Worm (Caenorhabditis elegans) whole organism, L3 larva: ENCODE data around the gene str-175.

Experiments used
- R02D3.7 ChIP-seq: fragments of 150-350 bp; optimal IDR thresholded peaks from 2 replicates; lab custom pipeline; 2014; ENCODE audit warnings: missing biosample characterization, missing genetic modification characterization
- ZK546.5 ChIP-seq: sonication (generic microtip); optimal IDR thresholded peaks from 2 replicates; lab custom pipeline; 2017; ENCODE audit warnings: missing biosample characterization, missing genetic modification characterization
- aly-2 ChIP-seq: fragments of 150-350 bp; optimal IDR thresholded peaks from 2 replicates; lab custom pipeline; 2014; ENCODE audit warnings: missing biosample characterization, missing genetic modification characterization
- ama-1 ChIP-seq: fragments of 150-350 bp; optimal IDR thresholded peaks from 2 replicates; lab custom pipeline; 2018
- ceh-16 ChIP-seq: sonication (generic microtip); optimal IDR thresholded peaks from 2 replicates; lab custom pipeline; 2017; ENCODE audit warnings: missing biosample characterization, missing genetic modification characterization
- ceh-82 ChIP-seq: fragments of 150-350 bp; optimal IDR thresholded peaks from 2 replicates; lab custom pipeline; 2014; ENCODE audit warnings: missing biosample characterization, missing genetic modification characterization
- ceh-9 ChIP-seq: sonication (generic microtip); optimal IDR thresholded peaks from 2 replicates; lab custom pipeline; 2018; ENCODE audit warnings: missing biosample characterization, missing genetic modification characterization
- daf-12 ChIP-seq: fragments of 150-350 bp; optimal IDR thresholded peaks from 2 replicates; lab custom pipeline; 2014; ENCODE audit warnings: missing biosample characterization, missing genetic modification reagents, missing genetic modification characterization
- egl-27 ChIP-seq: sonication (generic microtip); optimal IDR thresholded peaks from 4 replicates; lab custom pipeline; 2017; ENCODE audit warnings: missing biosample characterization, missing genetic modification reagents, missing genetic modification characterization
- egl-5 ChIP-seq: fragments of 150-350 bp; optimal IDR thresholded peaks from 2 replicates; lab custom pipeline; 2017; ENCODE audit warnings: missing biosample characterization, missing genetic modification reagents, missing genetic modification characterization, inconsistent platforms
- elt-1 ChIP-seq: fragments of 150-350 bp; optimal IDR thresholded peaks from 2 replicates; lab custom pipeline; 2014; ENCODE audit warnings: missing biosample characterization, missing genetic modification characterization
- elt-2 ChIP-seq: sonication (generic microtip); optimal IDR thresholded peaks from 2 replicates; lab custom pipeline; 2016; ENCODE audit warnings: missing genetic modification reagents, mild to moderate bottlenecking, missing genetic modification characterization, missing compliant biosample characterization
- elt-3 ChIP-seq, 3 experiments: fragments of 150-350 bp in 1 of 3; sonication (generic microtip) in 2 of 3; optimal IDR thresholded peaks; 2 replicates in 2 of 3; 4 replicates in 1 of 3; lab custom pipeline; 2014 to 2017; ENCODE audit warnings: missing biosample characterization in 3 of 3, missing genetic modification characterization in 3 of 3
- eor-1 ChIP-seq, 2 experiments: fragments of 150-350 bp; optimal IDR thresholded peaks; 2 replicates each; lab custom pipeline; 2014 to 2018; ENCODE audit warnings: missing biosample characterization in 2 of 2, missing genetic modification characterization in 2 of 2
- fkh-10 ChIP-seq: sonication (generic microtip); optimal IDR thresholded peaks from 2 replicates; lab custom pipeline; 2017; ENCODE audit warnings: missing biosample characterization, missing genetic modification reagents, missing genetic modification characterization
- fkh-2 ChIP-seq: fragments of 150-350 bp; optimal IDR thresholded peaks from 2 replicates; lab custom pipeline; 2014; ENCODE audit warnings: missing biosample characterization, missing genetic modification reagents, missing genetic modification characterization
- fos-1 ChIP-seq: fragments of 150-350 bp; optimal IDR thresholded peaks from 2 replicates; lab custom pipeline; 2014; ENCODE audit warnings: missing biosample characterization, missing genetic modification characterization
- hmg-11 ChIP-seq: sonication (generic microtip); optimal IDR thresholded peaks from 2 replicates; lab custom pipeline; 2016; ENCODE audit warnings: missing genetic modification characterization, missing compliant biosample characterization
- jun-1 ChIP-seq: fragments of 150-350 bp; optimal IDR thresholded peaks from 2 replicates; lab custom pipeline; 2014; ENCODE audit warnings: missing biosample characterization, missing genetic modification reagents, missing genetic modification characterization
- lin-15B ChIP-seq: fragments of 150-350 bp; optimal IDR thresholded peaks from 2 replicates; lab custom pipeline; 2014; ENCODE audit warnings: missing biosample characterization, missing genetic modification characterization
- lin-39 ChIP-seq: fragments of 150-350 bp; optimal IDR thresholded peaks from 2 replicates; lab custom pipeline; 2018; ENCODE audit warnings: missing biosample characterization, missing genetic modification reagents, missing genetic modification characterization
- lsy-12 ChIP-seq: sonication (generic microtip); optimal IDR thresholded peaks from 2 replicates; lab custom pipeline; 2016; ENCODE audit warnings: mild to moderate bottlenecking, missing genetic modification characterization, missing compliant biosample characterization
- mdl-1 ChIP-seq: fragments of 150-350 bp; optimal IDR thresholded peaks from 2 replicates; lab custom pipeline; 2014; ENCODE audit warnings: missing biosample characterization, missing genetic modification characterization
- mml-1 ChIP-seq: fragments of 150-350 bp; sonication (generic microtip); optimal IDR thresholded peaks from 3 replicates; lab custom pipeline; 2014; ENCODE audit warnings: missing biosample characterization, missing genetic modification characterization
- nfya-1 ChIP-seq: sonication (generic microtip); optimal IDR thresholded peaks from 2 replicates; lab custom pipeline; 2017; ENCODE audit warnings: missing genetic modification characterization, mild to moderate bottlenecking, missing compliant biosample characterization, antibody characterized with exemption, moderate library complexity; ENCODE audit not compliant: insufficient read depth
- nhr-11 ChIP-seq: fragments of 150-350 bp; optimal IDR thresholded peaks from 2 replicates; lab custom pipeline; 2014; ENCODE audit warnings: missing biosample characterization, missing genetic modification characterization
- nhr-23 ChIP-seq: fragments of 150-350 bp; optimal IDR thresholded peaks from 2 replicates; lab custom pipeline; 2014; ENCODE audit warnings: missing biosample characterization, missing genetic modification reagents, missing genetic modification characterization
- nhr-237 ChIP-seq: fragments of 150-350 bp; optimal IDR thresholded peaks from 2 replicates; lab custom pipeline; 2014; ENCODE audit warnings: missing biosample characterization, missing genetic modification characterization
- nhr-25 ChIP-seq: sonication (generic microtip); optimal IDR thresholded peaks from 2 replicates; lab custom pipeline; 2017; ENCODE audit warnings: missing biosample characterization, missing genetic modification characterization
- nhr-43 ChIP-seq: sonication (generic microtip); optimal IDR thresholded peaks from 2 replicates; lab custom pipeline; 2016; ENCODE audit warnings: mild to moderate bottlenecking, missing genetic modification characterization, missing compliant biosample characterization; ENCODE audit not compliant: poor library complexity, severe bottlenecking
- nhr-76 ChIP-seq: fragments of 150-350 bp; sonication (generic microtip); optimal IDR thresholded peaks from 5 replicates; lab custom pipeline; 2014; ENCODE audit warnings: missing biosample characterization, missing genetic modification characterization
- nhr-77 ChIP-seq: fragments of 150-350 bp; optimal IDR thresholded peaks from 2 replicates; lab custom pipeline; 2014; ENCODE audit warnings: missing biosample characterization, missing genetic modification characterization
- pqm-1 ChIP-seq: fragments of 150-350 bp; optimal IDR thresholded peaks from 2 replicates; lab custom pipeline; 2017; ENCODE audit warnings: missing biosample characterization, missing genetic modification characterization, inconsistent platforms
- skn-1 ChIP-seq: fragments of 150-350 bp; optimal IDR thresholded peaks from 2 replicates; lab custom pipeline; 2014; ENCODE audit warnings: missing biosample characterization, missing genetic modification characterization
- snpc-4 ChIP-seq: fragments of 150-350 bp; optimal IDR thresholded peaks from 2 replicates; lab custom pipeline; 2014; ENCODE audit warnings: missing biosample characterization, missing genetic modification characterization
- tbx-2 ChIP-seq: sonication (generic microtip); optimal IDR thresholded peaks from 2 replicates; lab custom pipeline; 2016; ENCODE audit warnings: mild to moderate bottlenecking, missing genetic modification characterization, missing compliant biosample characterization
- unc-39 ChIP-seq: sonication (generic microtip); optimal IDR thresholded peaks from 4 replicates; lab custom pipeline; 2017; ENCODE audit warnings: missing biosample characterization, missing genetic modification characterization
- unc-62 ChIP-seq: fragments of 150-350 bp; sonication (generic microtip); optimal IDR thresholded peaks from 4 replicates; lab custom pipeline; 2014; ENCODE audit warnings: missing biosample characterization, missing genetic modification reagents, missing genetic modification characterization
- ztf-4 ChIP-seq: fragments of 150-350 bp; optimal IDR thresholded peaks from 2 replicates; lab custom pipeline; 2014; ENCODE audit warnings: missing biosample characterization, missing genetic modification characterization

Gene str-175

ce11 chrIV:4883984-4884383 lies 13.5 kb upstream of the str-175 start, which contains the start of gene str-166:
Gene str-166 (plus strand): TSS chrIV:4884284.
- TF ChIP-seq nhr-25 (tag; lab: Kevin White, UChicago) (no peak), jun-1 (tag; lab: Kevin White, UChicago) (no peak), daf-12 (tag; lab: Kevin White, UChicago) (no peak), ceh-82 (tag; lab: Kevin White, UChicago) (no peak), nhr-237 (tag; lab: Kevin White, UChicago) (no peak), nhr-11 (no peak), mml-1 (no peak), fkh-2 (no peak), nhr-76 (no peak)
- TF ChIP-seq, all 47 proteins: peak for 0

- TF ChIP-seq lsy-12 (tag; lab: Kevin White, UChicago) (no peak), tbx-2 (tag; lab: Kevin White, UChicago) (no peak), lin-39 (tag; lab: Kevin White, UChicago) (peak; percentile 7), ceh-9 (tag; lab: Kevin White, UChicago) (no peak), unc-62 (GFP tag; lab: Kevin White, UChicago) (peak; percentile 68), snpc-4 (peak; percentile 98), ZK546.5 (tag; lab: Kevin White, UChicago) (no peak), nhr-25 (tag; lab: Kevin White, UChicago) (peak; percentile 83), ama-1 (lab: Kevin White, UChicago) (peak; percentile 88), nfya-1 (tag; lab: Kevin White, UChicago) (peak; percentile 70), nhr-77 (no peak), fos-1 (no peak), daf-12 (tag; lab: Kevin White, UChicago) (no peak), elt-2 (tag; lab: Kevin White, UChicago) (no peak), ztf-4 (no peak), aly-2 (tag; lab: Kevin White, UChicago) (no peak), R02D3.7 (tag; lab: Kevin White, UChicago) (peak; percentile 46), mdl-1 (no peak), nhr-43 (tag; lab: Kevin White, UChicago) (peak; percentile 80), elt-1 (peak; percentile 60), ceh-16 (tag; lab: Kevin White, UChicago) (no peak), nhr-237 (tag; lab: Kevin White, UChicago) (no peak), hmg-11 (tag; lab: Kevin White, UChicago) (no peak), lin-15B (peak; percentile 43), nhr-23 (peak; percentile 64), egl-5 (tag; lab: Kevin White, UChicago) (no peak), fkh-2 (no peak), pqm-1 (peak; percentile 9), elt-3 (tag; optimal IDR thresholded peaks at IDR 0.05; lab: Kevin White, UChicago) (peak in 1 of 3 experiments; percentile 49)
These were observed 10.2 kb upstream of the str-175 start for ce11 chrIV:4880634-4881033.

- TF ChIP-seq egl-27 (tag; lab: Kevin White, UChicago) (no peak), nfya-1 (tag; lab: Kevin White, UChicago) (no peak), ZK546.5 (tag; lab: Kevin White, UChicago) (no peak), lin-39 (tag; lab: Kevin White, UChicago) (no peak), fos-1 (no peak), ceh-9 (tag; lab: Kevin White, UChicago) (no peak), nhr-11 (no peak), eor-1 (tag; optimal IDR thresholded peaks at IDR 0.05; lab: Kevin White, UChicago) (no peak), pqm-1 (no peak), ceh-16 (tag; lab: Kevin White, UChicago) (no peak), nhr-43 (tag; lab: Kevin White, UChicago) (no peak), fkh-10 (GFP tag; lab: Kevin White, UChicago) (no peak), fkh-2 (no peak), nhr-23 (no peak), tbx-2 (tag; lab: Kevin White, UChicago) (no peak), unc-39 (tag; lab: Kevin White, UChicago) (no peak), skn-1 (tag; lab: Kevin White, UChicago) (no peak)
These were observed 6.7 kb upstream of the str-175 start, which contains the start of gene str-170 for ce11 chrIV:4877102-4877501. Gene str-170 (plus strand): TSS chrIV:4877402.
